Fruit fly (Drosophila melanogaster) whole organism, embryonic: ENCODE results near the gene 14-3-3epsilon.

Experiments
- Asciz ChIP-seq: fragments of 200-800 bp; sonication (Bioruptor generic); optimal IDR thresholded peaks from 2 replicates; lab custom pipeline; 2017; ENCODE audit warnings: missing biosample characterization, mild to moderate bottlenecking, missing genetic modification characterization, missing genetic modification reagents
- B-H1 ChIP-seq: fragments of 200-800 bp; sonication (Bioruptor generic); IDR thresholded peaks from 3 replicates; pipeline ENCODE4 v1.3.6; 2022; ENCODE audit warnings: missing biosample characterization, missing genetic modification characterization
- CG12155 ChIP-seq: fragments of 200-800 bp; sonication (Bioruptor generic); optimal IDR thresholded peaks from 3 replicates; lab custom pipeline; 2016; ENCODE audit warnings: missing biosample characterization, missing genetic modification characterization
- CG12659 ChIP-seq: fragments of 200-800 bp; sonication (Bioruptor generic); optimal IDR thresholded peaks from 3 replicates; lab custom pipeline; 2017; ENCODE audit warnings: mild to moderate bottlenecking, missing biosample characterization, missing genetic modification reagents, missing genetic modification characterization
- CG12769 ChIP-seq: fragments of 200-800 bp; sonication (Bioruptor generic); optimal IDR thresholded peaks from 2 replicates; lab custom pipeline; 2019; ENCODE audit warnings: missing biosample characterization, mild to moderate bottlenecking, missing genetic modification characterization, moderate library complexity
- CG15601 ChIP-seq: fragments of 200-800 bp; sonication (Bioruptor generic); optimal IDR thresholded peaks from 3 replicates; lab custom pipeline; 2019; ENCODE audit warnings: missing biosample characterization, mild to moderate bottlenecking, missing genetic modification characterization, moderate library complexity
- CG15696 ChIP-seq: fragments of 200-800 bp; sonication (Bioruptor generic); optimal IDR thresholded peaks from 2 replicates; lab custom pipeline; 2019; ENCODE audit warnings: missing biosample characterization, mild to moderate bottlenecking, missing genetic modification characterization, moderate library complexity
- CG1832 ChIP-seq: fragments of 200-800 bp; sonication (Bioruptor generic); optimal IDR thresholded peaks from 2 replicates; lab custom pipeline; 2017; ENCODE audit warnings: missing biosample characterization, mild to moderate bottlenecking, missing genetic modification characterization, inconsistent platforms
- CG2889 ChIP-seq: fragments of 200-800 bp; sonication (Bioruptor generic); IDR thresholded peaks from 3 replicates; pipeline ENCODE4 v1.3.6; 2022; ENCODE audit warnings: missing biosample characterization, missing genetic modification characterization
- CG30431 ChIP-seq: fragments of 200-800 bp; sonication (Bioruptor generic); optimal IDR thresholded peaks from 2 replicates; lab custom pipeline; 2017; ENCODE audit warnings: missing biosample characterization, missing genetic modification characterization
- CG31441 ChIP-seq: fragments of 200-800 bp; sonication (Bioruptor generic); IDR thresholded peaks from 2 replicates; pipeline ENCODE4 v1.3.6; 2022; ENCODE audit warnings: missing biosample characterization, missing genetic modification characterization
- CG32772 ChIP-seq: fragments of 200-800 bp; sonication (Bioruptor generic); IDR thresholded peaks from 2 replicates; pipeline ENCODE4 v1.3.6; 2022; ENCODE audit warnings: missing biosample characterization, missing genetic modification characterization
- CG4282 ChIP-seq: fragments of 200-800 bp; sonication (Bioruptor generic); optimal IDR thresholded peaks from 2 replicates; lab custom pipeline; 2016; ENCODE audit warnings: missing biosample characterization, missing genetic modification characterization
- CG4424 ChIP-seq: fragments of 200-800 bp; sonication (Bioruptor generic); optimal IDR thresholded peaks from 3 replicates; lab custom pipeline; 2016; ENCODE audit warnings: missing biosample characterization, missing genetic modification characterization
- CG7786 ChIP-seq: fragments of 200-800 bp; sonication (Bioruptor generic); optimal IDR thresholded peaks from 2 replicates; lab custom pipeline; 2016; ENCODE audit warnings: missing biosample characterization, missing genetic modification characterization
- CG7963 ChIP-seq: fragments of 200-800 bp; sonication (Bioruptor generic); IDR thresholded peaks from 3 replicates; pipeline ENCODE4 v1.3.6; 2022; ENCODE audit warnings: missing biosample characterization, missing genetic modification characterization; ENCODE audit not compliant: partially characterized antibody
- CHES-1-like ChIP-seq: fragments of 200-800 bp; sonication (Bioruptor generic); optimal IDR thresholded peaks from 2 replicates; lab custom pipeline; 2016; ENCODE audit warnings: missing biosample characterization, missing genetic modification characterization
- Chrac-16 ChIP-seq: fragments of 200-800 bp; sonication (Bioruptor generic); optimal IDR thresholded peaks from 3 replicates; lab custom pipeline; 2016; ENCODE audit warnings: missing biosample characterization, missing genetic modification characterization
- CkIIα-i1 ChIP-seq: fragments of 200-800 bp; sonication (Bioruptor generic); IDR thresholded peaks from 2 replicates; pipeline ENCODE4 v1.3.6; 2022; ENCODE audit warnings: missing biosample characterization, missing genetic modification characterization
- Doc2 ChIP-seq: fragments of 200-800 bp; sonication (Bioruptor generic); IDR thresholded peaks from 2 replicates; pipeline ENCODE4 v1.3.6; 2022; ENCODE audit warnings: missing biosample characterization, missing genetic modification characterization
- H15 ChIP-seq: fragments of 200-800 bp; sonication (Bioruptor generic); IDR thresholded peaks from 3 replicates; pipeline ENCODE4 v1.3.6; 2022; ENCODE audit warnings: missing biosample characterization, missing genetic modification characterization
- Hsf ChIP-seq: fragments of 200-800 bp; sonication (Bioruptor generic); optimal IDR thresholded peaks from 3 replicates; lab custom pipeline; 2016; ENCODE audit warnings: missing biosample characterization, missing genetic modification characterization
- Max ChIP-seq: fragments of 200-800 bp; sonication (Bioruptor generic); optimal IDR thresholded peaks from 2 replicates; lab custom pipeline; 2016; ENCODE audit warnings: missing biosample characterization, mild to moderate bottlenecking, missing genetic modification characterization
- Mrtf ChIP-seq: fragments of 200-800 bp; sonication (Bioruptor generic); IDR thresholded peaks from 3 replicates; pipeline ENCODE4 v1.3.6; 2022; ENCODE audit warnings: missing biosample characterization, missing genetic modification characterization
- Neu2 ChIP-seq: fragments of 200-800 bp; sonication (Bioruptor generic); optimal IDR thresholded peaks from 3 replicates; lab custom pipeline; 2016; ENCODE audit warnings: missing biosample characterization, missing genetic modification characterization, borderline replicate concordance
- Oli ChIP-seq: fragments of 200-800 bp; sonication (Bioruptor generic); optimal IDR thresholded peaks from 2 replicates; lab custom pipeline; 2018; ENCODE audit warnings: missing biosample characterization, mild to moderate bottlenecking, missing genetic modification characterization, moderate library complexity
- PHDP ChIP-seq: fragments of 200-800 bp; sonication (Bioruptor generic); optimal IDR thresholded peaks from 3 replicates; lab custom pipeline; 2018; ENCODE audit warnings: missing biosample characterization, mild to moderate bottlenecking, missing genetic modification characterization, moderate library complexity
- Sry-δ ChIP-seq: fragments of 200-800 bp; sonication (Bioruptor generic); optimal IDR thresholded peaks from 2 replicates; lab custom pipeline; 2016; ENCODE audit warnings: missing biosample characterization, missing genetic modification characterization
- Trl ChIP-seq, 3 experiments: fragments of >200 bp in 2 of 3; fragments of 200-800 bp in 1 of 3; sonication (Bioruptor generic) in 1 of 3; optimal IDR thresholded peaks; 2 replicates in 1 of 3; 3 replicates in 2 of 3; lab custom pipeline; 2016 to 2017; ENCODE audit warnings: missing biosample characterization in 1 of 3, missing genetic modification characterization in 1 of 3
- Vsx1 ChIP-seq: fragments of 200-800 bp; sonication (Bioruptor generic); optimal IDR thresholded peaks from 2 replicates; lab custom pipeline; 2017; ENCODE audit warnings: missing biosample characterization, mild to moderate bottlenecking, missing genetic modification characterization, missing genetic modification reagents
- ap ChIP-seq: fragments of 200-800 bp; sonication (Bioruptor generic); IDR thresholded peaks from 2 replicates; pipeline ENCODE4 v1.3.6; 2022; ENCODE audit warnings: missing biosample characterization, missing genetic modification characterization
- ash1 ChIP-seq: fragments of 200-800 bp; sonication (Bioruptor generic); optimal IDR thresholded peaks from 2 replicates; lab custom pipeline; 2018; ENCODE audit warnings: missing biosample characterization, mild to moderate bottlenecking, missing genetic modification characterization
- br ChIP-seq: fragments of >200 bp; optimal IDR thresholded peaks from 2 replicates; lab custom pipeline; 2017
- bsh ChIP-seq, 2 experiments: fragments of 200-800 bp; sonication (Bioruptor generic); optimal IDR thresholded peaks; 2 replicates each; lab custom pipeline; 2017 to 2018; ENCODE audit warnings: mild to moderate bottlenecking in 2 of 2, missing biosample characterization in 2 of 2, missing genetic modification characterization in 2 of 2, moderate library complexity in 1 of 2
- cato ChIP-seq: fragments of 200-800 bp; sonication (Bioruptor generic); optimal IDR thresholded peaks from 2 replicates; lab custom pipeline; 2016; ENCODE audit warnings: missing biosample characterization, missing genetic modification characterization, borderline replicate concordance
- cwo ChIP-seq: fragments of 200-800 bp; sonication (Bioruptor generic); optimal IDR thresholded peaks from 3 replicates; lab custom pipeline; 2017; ENCODE audit warnings: missing biosample characterization, missing genetic modification characterization, mild to moderate bottlenecking, moderate library complexity, missing genetic modification reagents
- dan ChIP-seq: fragments of 200-800 bp; sonication (Bioruptor generic); IDR thresholded peaks from 2 replicates; pipeline ENCODE4 v1.3.6; 2022; ENCODE audit warnings: missing biosample characterization, missing genetic modification characterization
- dati ChIP-seq: fragments of 200-800 bp; sonication (Bioruptor generic); IDR thresholded peaks from 2 replicates; pipeline ENCODE4 v1.3.6; 2022; ENCODE audit warnings: missing biosample characterization, missing genetic modification characterization
- eve ChIP-seq, 2 experiments: fragments of >200 bp; optimal IDR thresholded peaks; 2 replicates each; lab custom pipeline; 2017; ENCODE audit warnings: missing biosample characterization in 2 of 2, missing genetic modification characterization in 2 of 2
- gro ChIP-seq: fragments of 200-800 bp; sonication (Bioruptor generic); optimal IDR thresholded peaks from 2 replicates; lab custom pipeline; 2016; ENCODE audit warnings: missing biosample characterization, missing genetic modification characterization
- inv ChIP-seq: fragments of 200-800 bp; sonication (Bioruptor generic); IDR thresholded peaks from 2 replicates; pipeline ENCODE4 v1.3.6; 2022; ENCODE audit warnings: missing biosample characterization, missing genetic modification characterization; ENCODE audit not compliant: partially characterized antibody
- jing ChIP-seq: fragments of 200-800 bp; sonication (Bioruptor generic); optimal IDR thresholded peaks from 2 replicates; lab custom pipeline; 2018; ENCODE audit warnings: missing biosample characterization, mild to moderate bottlenecking, missing genetic modification characterization
- mld ChIP-seq: fragments of 200-800 bp; sonication (Bioruptor generic); IDR thresholded peaks from 3 replicates; pipeline ENCODE4 v1.3.6; 2022; ENCODE audit warnings: missing biosample characterization, missing genetic modification characterization; ENCODE audit not compliant: partially characterized antibody
- org-1 ChIP-seq: fragments of 200-800 bp; sonication (Bioruptor generic); optimal IDR thresholded peaks from 2 replicates; lab custom pipeline; 2017; ENCODE audit warnings: missing biosample characterization, missing genetic modification characterization
- peb ChIP-seq: fragments of 200-800 bp; sonication (Bioruptor generic); IDR thresholded peaks from 2 replicates; pipeline ENCODE4 v1.3.6; 2022; ENCODE audit warnings: missing biosample characterization, missing genetic modification characterization
- pros ChIP-seq: fragments of 200-800 bp; sonication (Bioruptor generic); optimal IDR thresholded peaks from 3 replicates; lab custom pipeline; 2019; ENCODE audit warnings: missing biosample characterization, mild to moderate bottlenecking, missing genetic modification characterization, moderate library complexity
- pum ChIP-seq: fragments of 200-800 bp; sonication (Bioruptor generic); optimal IDR thresholded peaks from 2 replicates; lab custom pipeline; 2016; ENCODE audit warnings: missing biosample characterization, missing genetic modification characterization
- sim ChIP-seq: fragments of 200-800 bp; sonication (Bioruptor generic); IDR thresholded peaks from 2 replicates; pipeline ENCODE4 v1.3.6; 2022; ENCODE audit warnings: missing biosample characterization, missing genetic modification characterization
- vfl ChIP-seq: fragments of 200-800 bp; sonication (Bioruptor generic); optimal IDR thresholded peaks from 2 replicates; lab custom pipeline; 2016; ENCODE audit warnings: missing biosample characterization, missing genetic modification characterization
- yki ChIP-seq: fragments of >200 bp; optimal IDR thresholded peaks from 3 replicates; lab custom pipeline; 2018

The 14-3-3epsilon gene

dm6 chr3R:18196991-18197801 is 45.1 kb upstream of the 14-3-3epsilon start (continued):
- TF ChIP-seq CkIIα-i1 (GFP tag; lab: Robert Waterston, UW) = no peak
- TF ChIP-seq Mrtf (GFP tag; lab: Robert Waterston, UW) = no peak
- no peak for TF ChIP-seq Doc2
- no peak for TF ChIP-seq gro (GFP tag; lab: Kevin White, UChicago)
- peak; percentile 17 for TF ChIP-seq CG30431
- TF ChIP-seq ash1 (GFP tag; lab: Kevin White, UChicago) = no peak
- TF ChIP-seq br = no peak
- TF ChIP-seq CG31441 = no peak
- TF ChIP-seq CG7786 (GFP tag; lab: Kevin White, UChicago) = peak; percentile 26
- no peak for TF ChIP-seq Neu2
- TF ChIP-seq CG12155 = peak; percentile 41
- TF ChIP-seq CG4282 = no peak
- peak; percentile 57 for TF ChIP-seq Asciz (GFP tag; lab: Kevin White, UChicago)
- TF ChIP-seq dati (GFP tag; lab: Robert Waterston, UW) = no peak
- TF ChIP-seq bsh (GFP tag; optimal IDR thresholded peaks at IDR 0.05; lab: Kevin White, UChicago) = peak; percentile 67 to 93
- no peak for TF ChIP-seq ap (GFP tag; lab: Robert Waterston, UW)
- no peak for TF ChIP-seq B-H1 (GFP tag; lab: Robert Waterston, UW)
- TF ChIP-seq Sry-δ (GFP tag; lab: Kevin White, UChicago) = no peak
- peak; percentile 30 for TF ChIP-seq Chrac-16 (GFP tag; lab: Kevin White, UChicago)
- TF ChIP-seq sim (GFP tag; lab: Robert Waterston, UW) = no peak
- peak; percentile 41 for TF ChIP-seq pum (GFP tag; lab: Kevin White, UChicago)
- TF ChIP-seq peb = no peak
- TF ChIP-seq Trl (optimal IDR thresholded peaks at IDR 0.05; lab: Kevin White, UChicago) = peak; percentile 97 to 99
- TF ChIP-seq Trl (GFP tag; optimal IDR thresholded peaks at IDR 0.05; lab: Kevin White, UChicago) = peak; percentile 42
- TF ChIP-seq cwo (GFP tag; lab: Kevin White, UChicago) = peak; percentile 51
- TF ChIP-seq CG12769 (tag; lab: Kevin White, UChicago) = peak; percentile 62
- no peak for TF ChIP-seq jing (GFP tag; lab: Kevin White, UChicago)
- peak; percentile 58 for TF ChIP-seq PHDP (tag; lab: Kevin White, UChicago)
- TF ChIP-seq Oli (tag; lab: Kevin White, UChicago) = peak; percentile 77
- no peak for TF ChIP-seq inv (GFP tag; lab: Robert Waterston, UW)
- peak; percentile 7 for TF ChIP-seq CHES-1-like (GFP tag; lab: Kevin White, UChicago)
- TF ChIP-seq CG1832 = peak; percentile 65
- TF ChIP-seq CG15601 (tag; lab: Kevin White, UChicago) = peak; percentile 55
- TF ChIP-seq mld = no peak
- TF ChIP-seq pros (GFP tag; lab: Kevin White, UChicago) = peak; percentile 76
- no peak for TF ChIP-seq eve (GFP tag; optimal IDR thresholded peaks at IDR 0.05; lab: Kevin White, UChicago)
- TF ChIP-seq CG4424 (GFP tag; lab: Kevin White, UChicago) = peak; percentile 60
- TF ChIP-seq CG7963 (GFP tag; lab: Robert Waterston, UW) = no peak
- no peak for TF ChIP-seq CG15696
- peak; percentile 70 for TF ChIP-seq Hsf (GFP tag; lab: Kevin White, UChicago)
- TF ChIP-seq org-1 (GFP tag; lab: Kevin White, UChicago) = peak; percentile 31
- TF ChIP-seq cato = peak; percentile 44
- no peak for TF ChIP-seq Vsx1 (GFP tag; lab: Kevin White, UChicago)
- TF ChIP-seq vfl (GFP tag; lab: Kevin White, UChicago) = no peak
- no peak for TF ChIP-seq H15 (GFP tag; lab: Robert Waterston, UW)
- no peak for TF ChIP-seq CG2889 (GFP tag; lab: Robert Waterston, UW)
- TF ChIP-seq yki (lab: Kevin White, UChicago) = peak; percentile 69
- peak; percentile 50 for TF ChIP-seq CG12659 (GFP tag; lab: Kevin White, UChicago)
- TF ChIP-seq Max (GFP tag; lab: Kevin White, UChicago) = peak; percentile 8
- no peak for TF ChIP-seq CG32772 (GFP tag; lab: Robert Waterston, UW)
- TF ChIP-seq dan = no peak
